Worm (Caenorhabditis elegans) whole organism, young adult: Measurements from ENCODE around the gene Y116A8C.49.

Experiments
- Y79H2A.3 ChIP-seq: fragments of 200-800 bp; sonication (Bioruptor generic); conservative IDR thresholded peaks from 2 replicates; pipeline ENCODE4 v1.3.6; 2022; ENCODE audit warnings: missing genetic modification reagents, missing genetic modification characterization, missing compliant biosample characterization
- bed-2 ChIP-seq: fragments of 200-800 bp; sonication (Bioruptor generic); IDR thresholded peaks from 2 replicates; pipeline ENCODE4 v1.3.6; 2022; ENCODE audit warnings: missing genetic modification reagents, missing genetic modification characterization, missing compliant biosample characterization
- chd-7 ChIP-seq: sonication (generic microtip); optimal IDR thresholded peaks from 2 replicates; lab custom pipeline; 2016; ENCODE audit warnings: mild to moderate bottlenecking, missing genetic modification characterization, moderate library complexity, missing compliant biosample characterization
- let-526 ChIP-seq: fragments of 200-800 bp; sonication (Bioruptor generic); IDR thresholded peaks from 2 replicates; pipeline ENCODE4 v1.3.6; 2022; ENCODE audit warnings: missing genetic modification reagents, missing genetic modification characterization, missing compliant biosample characterization
- lin-26 ChIP-seq: fragments of 200-800 bp; sonication (Bioruptor generic); IDR thresholded peaks from 2 replicates; pipeline ENCODE4 v1.3.6; 2022; ENCODE audit warnings: missing genetic modification reagents, missing genetic modification characterization, missing compliant biosample characterization
- madf-3 ChIP-seq: fragments of 200-800 bp; sonication (Bioruptor generic); IDR thresholded peaks from 2 replicates; pipeline ENCODE4 v1.3.6; 2022; ENCODE audit warnings: missing genetic modification reagents, missing genetic modification characterization, missing compliant biosample characterization
- madf-6 ChIP-seq: fragments of 200-800 bp; sonication (Bioruptor generic); IDR thresholded peaks from 2 replicates; pipeline ENCODE4 v1.3.6; 2022; ENCODE audit warnings: missing genetic modification reagents, missing genetic modification characterization, missing compliant biosample characterization
- unc-62 ChIP-seq: fragments of 150-350 bp; optimal IDR thresholded peaks from 2 replicates; lab custom pipeline; 2014; ENCODE audit warnings: missing biosample characterization, missing genetic modification reagents, missing genetic modification characterization
- ztf-25 ChIP-seq: fragments of 200-800 bp; sonication (Bioruptor generic); IDR thresholded peaks from 2 replicates; pipeline ENCODE4 v1.3.6; 2022; ENCODE audit warnings: missing genetic modification reagents, missing genetic modification characterization, missing compliant biosample characterization

ce11 chrIV:16915751-16916150 lies 15.2 kb downstream of the Y116A8C.49 start, which contains the start of gene Y116A8C.3:
- TF ChIP-seq madf-3 (GFP tag; lab: Robert Waterston, UW): no peak
- no peak for TF ChIP-seq Y79H2A.3
- no peak for TF ChIP-seq chd-7
- TF ChIP-seq madf-6 (GFP tag; lab: Robert Waterston, UW): no peak
- TF ChIP-seq lin-26: no peak
- TF ChIP-seq unc-62 (GFP tag; lab: Kevin White, UChicago): no peak
- no peak for TF ChIP-seq bed-2 (GFP tag; lab: Robert Waterston, UW)
- no peak for TF ChIP-seq ztf-25
- no peak for TF ChIP-seq let-526 (GFP tag; lab: Robert Waterston, UW)
